Fruit fly (Drosophila melanogaster) whole organism, embryonic: ENCODE measurements around the gene Sec23.
A peak's percentile ranks its signal among the peaks of the same experiment; 100 is the strongest.

ENCODE experiments used
- ATbp ChIP-seq: fragments of 200-800 bp; sonication (Bioruptor generic); optimal IDR thresholded peaks from 2 replicates; lab custom pipeline; 2017; ENCODE audit warnings: missing biosample characterization, mild to moderate bottlenecking, missing genetic modification characterization, missing genetic modification reagents
- Adf1 ChIP-seq: fragments of 200-800 bp; sonication (Bioruptor generic); IDR thresholded peaks from 2 replicates; pipeline ENCODE4 v1.3.6; 2022; ENCODE audit warnings: missing biosample characterization, missing genetic modification characterization
- BEAF-32 ChIP-seq: fragments of 200-800 bp; sonication (Bioruptor generic); optimal IDR thresholded peaks from 3 replicates; lab custom pipeline; 2017; ENCODE audit warnings: missing biosample characterization, missing genetic modification characterization, mild to moderate bottlenecking, moderate library complexity, missing genetic modification reagents
- Bdp1 ChIP-seq: fragments of 200-800 bp; sonication (Bioruptor generic); optimal IDR thresholded peaks from 3 replicates; lab custom pipeline; 2016; ENCODE audit warnings: missing biosample characterization, missing genetic modification characterization
- BtbVII ChIP-seq: fragments of 200-800 bp; sonication (Bioruptor generic); optimal IDR thresholded peaks from 3 replicates; lab custom pipeline; 2017; ENCODE audit warnings: missing biosample characterization, mild to moderate bottlenecking, missing genetic modification characterization
- CG10147 ChIP-seq: fragments of 200-800 bp; sonication (Bioruptor generic); optimal IDR thresholded peaks from 2 replicates; lab custom pipeline; 2019; ENCODE audit warnings: missing biosample characterization, mild to moderate bottlenecking, missing genetic modification characterization, moderate library complexity
- CG10274 ChIP-seq: fragments of 200-800 bp; sonication (Bioruptor generic); optimal IDR thresholded peaks from 3 replicates; lab custom pipeline; 2017; ENCODE audit warnings: missing biosample characterization, mild to moderate bottlenecking, missing genetic modification characterization
- CG10321 ChIP-seq: fragments of 200-800 bp; sonication (Bioruptor generic); IDR thresholded peaks from 2 replicates; pipeline ENCODE4 v1.3.6; 2022; ENCODE audit warnings: missing biosample characterization, missing genetic modification characterization
- CG10366 ChIP-seq: fragments of 200-800 bp; sonication (Bioruptor generic); IDR thresholded peaks from 2 replicates; pipeline ENCODE4 v1.3.6; 2022; ENCODE audit warnings: missing biosample characterization, missing genetic modification characterization
- CG11093 ChIP-seq: fragments of 200-800 bp; sonication (Bioruptor generic); IDR thresholded peaks from 3 replicates; pipeline ENCODE4 v1.3.6; 2022; ENCODE audit warnings: missing biosample characterization, missing genetic modification characterization
- CG11398 ChIP-seq: fragments of 200-800 bp; sonication (Bioruptor generic); optimal IDR thresholded peaks from 2 replicates; lab custom pipeline; 2016; ENCODE audit warnings: missing biosample characterization, missing genetic modification characterization
- CG12299 ChIP-seq: fragments of 200-800 bp; sonication (Bioruptor generic); optimal IDR thresholded peaks from 2 replicates; lab custom pipeline; 2018; ENCODE audit warnings: missing biosample characterization, mild to moderate bottlenecking, missing genetic modification characterization
- CG17829 ChIP-seq: fragments of 200-800 bp; optimal IDR thresholded peaks from 2 replicates; lab custom pipeline; 2019; ENCODE audit warnings: missing biosample characterization, mild to moderate bottlenecking, missing genetic modification characterization, moderate library complexity
- CG17912 ChIP-seq: fragments of 200-800 bp; sonication (Bioruptor generic); optimal IDR thresholded peaks from 2 replicates; lab custom pipeline; 2018; ENCODE audit warnings: missing biosample characterization, mild to moderate bottlenecking, missing genetic modification characterization
- CG32767 ChIP-seq: fragments of 200-800 bp; sonication (Bioruptor generic); IDR thresholded peaks from 2 replicates; pipeline ENCODE4 v1.3.6; 2022; ENCODE audit warnings: missing biosample characterization, missing genetic modification characterization
- CG3281 ChIP-seq: fragments of 200-800 bp; sonication (Bioruptor generic); optimal IDR thresholded peaks from 3 replicates; lab custom pipeline; 2017; ENCODE audit warnings: missing biosample characterization, mild to moderate bottlenecking, missing genetic modification characterization
- CG7745 ChIP-seq: fragments of 200-800 bp; sonication (Bioruptor generic); optimal IDR thresholded peaks from 2 replicates; lab custom pipeline; 2018; ENCODE audit warnings: missing biosample characterization, mild to moderate bottlenecking, missing genetic modification characterization, moderate library complexity
- CG8924 ChIP-seq: fragments of 200-800 bp; optimal IDR thresholded peaks from 3 replicates; lab custom pipeline; 2019; ENCODE audit warnings: missing biosample characterization, mild to moderate bottlenecking, missing genetic modification characterization, moderate library complexity
- CG8944 ChIP-seq: fragments of 200-800 bp; sonication (Bioruptor generic); optimal IDR thresholded peaks from 3 replicates; lab custom pipeline; 2016; ENCODE audit warnings: missing biosample characterization, missing genetic modification characterization
- D19B ChIP-seq: fragments of 200-800 bp; sonication (Bioruptor generic); optimal IDR thresholded peaks from 2 replicates; lab custom pipeline; 2017; ENCODE audit warnings: missing biosample characterization, mild to moderate bottlenecking, missing genetic modification characterization
- GATAe ChIP-seq: fragments of 200-800 bp; sonication (Bioruptor generic); conservative IDR thresholded peaks from 2 replicates; pipeline ENCODE4 v1.3.6; 2022; ENCODE audit warnings: missing biosample characterization, missing genetic modification characterization
- HHEX ChIP-seq: fragments of 200-800 bp; sonication (Bioruptor generic); optimal IDR thresholded peaks from 3 replicates; lab custom pipeline; 2017; ENCODE audit warnings: missing biosample characterization, mild to moderate bottlenecking, missing genetic modification characterization, missing genetic modification reagents
- HLH4C ChIP-seq: fragments of 200-800 bp; sonication (Bioruptor generic); IDR thresholded peaks from 3 replicates; pipeline ENCODE4 v1.3.6; 2022; ENCODE audit warnings: missing biosample characterization, missing genetic modification characterization; ENCODE audit not compliant: partially characterized antibody
- HLH54F ChIP-seq: fragments of 200-800 bp; sonication (Bioruptor generic); optimal IDR thresholded peaks from 3 replicates; lab custom pipeline; 2016; ENCODE audit warnings: missing biosample characterization, missing genetic modification characterization
- Hr78 ChIP-seq, 2 experiments: fragments of 200-800 bp in 1 of 2; fragments of >200 bp in 1 of 2; sonication (Bioruptor generic) in 1 of 2; optimal IDR thresholded peaks; 2 replicates each; lab custom pipeline; 2017 to 2019; ENCODE audit warnings: missing biosample characterization in 2 of 2, missing genetic modification characterization in 2 of 2, mild to moderate bottlenecking in 1 of 2, moderate library complexity in 1 of 2
- Meics ChIP-seq: fragments of 200-800 bp; sonication (Bioruptor generic); optimal IDR thresholded peaks from 2 replicates; lab custom pipeline; 2017; ENCODE audit warnings: missing biosample characterization, mild to moderate bottlenecking, missing genetic modification characterization
- Mrtf ChIP-seq: fragments of 200-800 bp; sonication (Bioruptor generic); IDR thresholded peaks from 3 replicates; pipeline ENCODE4 v1.3.6; 2022; ENCODE audit warnings: missing biosample characterization, missing genetic modification characterization
- NC2β ChIP-seq: fragments of 200-800 bp; sonication (Bioruptor generic); optimal IDR thresholded peaks from 2 replicates; lab custom pipeline; 2016; ENCODE audit warnings: missing biosample characterization, missing genetic modification characterization
- Nf-YC ChIP-seq: fragments of 200-800 bp; optimal IDR thresholded peaks from 3 replicates; lab custom pipeline; 2019; ENCODE audit warnings: missing biosample characterization, mild to moderate bottlenecking, missing genetic modification characterization, moderate library complexity
- Spps ChIP-seq: fragments of 200-800 bp; sonication (Bioruptor generic); optimal IDR thresholded peaks from 2 replicates; lab custom pipeline; 2018; ENCODE audit warnings: missing biosample characterization, mild to moderate bottlenecking, missing genetic modification characterization
- Ssrp ChIP-seq: fragments of 200-800 bp; sonication (Bioruptor generic); optimal IDR thresholded peaks from 2 replicates; lab custom pipeline; 2018; ENCODE audit warnings: missing biosample characterization, mild to moderate bottlenecking, missing genetic modification characterization, moderate library complexity
- Xrp1 ChIP-seq: fragments of 200-800 bp; sonication (Bioruptor generic); IDR thresholded peaks from 2 replicates; pipeline ENCODE4 v1.3.6; 2022; ENCODE audit warnings: missing biosample characterization, missing genetic modification characterization
- ase ChIP-seq: fragments of 200-800 bp; sonication (Bioruptor generic); IDR thresholded peaks from 3 replicates; pipeline ENCODE4 v1.3.6; 2022; ENCODE audit warnings: missing biosample characterization, missing genetic modification characterization
- bsh ChIP-seq, 2 experiments: fragments of 200-800 bp; sonication (Bioruptor generic); optimal IDR thresholded peaks; 2 replicates each; lab custom pipeline; 2017 to 2018; ENCODE audit warnings: mild to moderate bottlenecking in 2 of 2, missing biosample characterization in 2 of 2, missing genetic modification characterization in 2 of 2, moderate library complexity in 1 of 2
- cg ChIP-seq: fragments of 200-800 bp; sonication (Bioruptor generic); optimal IDR thresholded peaks from 3 replicates; lab custom pipeline; 2019; ENCODE audit warnings: missing biosample characterization, mild to moderate bottlenecking, missing genetic modification characterization, moderate library complexity
- crol ChIP-seq: fragments of 200-800 bp; sonication (Bioruptor generic); IDR thresholded peaks from 2 replicates; pipeline ENCODE4 v1.3.6; 2022; ENCODE audit warnings: missing biosample characterization, missing genetic modification characterization
- gce ChIP-seq: fragments of 200-800 bp; sonication (Bioruptor generic); IDR thresholded peaks from 3 replicates; pipeline ENCODE4 v1.3.6; 2022; ENCODE audit warnings: missing biosample characterization, missing genetic modification characterization
- gt ChIP-seq: fragments of 200-800 bp; sonication (Bioruptor generic); IDR thresholded peaks from 2 replicates; pipeline ENCODE4 v1.3.6; 2022; ENCODE audit warnings: missing biosample characterization, missing genetic modification characterization
- her ChIP-seq: fragments of 200-800 bp; sonication (Bioruptor generic); optimal IDR thresholded peaks from 2 replicates; lab custom pipeline; 2016; ENCODE audit warnings: missing biosample characterization, missing genetic modification characterization
- kay ChIP-seq: fragments of 200-800 bp; sonication (Bioruptor generic); optimal IDR thresholded peaks from 2 replicates; lab custom pipeline; 2016; ENCODE audit warnings: missing biosample characterization, missing genetic modification characterization
- lola ChIP-seq, 3 experiments: fragments of >200 bp in 2 of 3; fragments of 200-800 bp in 1 of 3; sonication (Bioruptor generic) in 1 of 3; optimal IDR thresholded peaks; 2 replicates each; lab custom pipeline; 2017 to 2019; ENCODE audit warnings: missing biosample characterization in 3 of 3, missing genetic modification characterization in 3 of 3, mild to moderate bottlenecking in 1 of 3, moderate library complexity in 1 of 3
- lov ChIP-seq, 2 experiments: fragments of 200-800 bp in 1 of 2; fragments of >200 bp in 1 of 2; sonication (Bioruptor generic) in 1 of 2; IDR thresholded peaks in 1 of 2; optimal IDR thresholded peaks in 1 of 2; 2 replicates in 1 of 2; 3 replicates in 1 of 2; pipeline versions ENCODE4 v1.3.6 to Lab custom; 2017 to 2022; ENCODE audit warnings: missing biosample characterization in 1 of 2, missing genetic modification characterization in 1 of 2
- otp ChIP-seq: fragments of 200-800 bp; sonication (Bioruptor generic); IDR thresholded peaks from 3 replicates; pipeline ENCODE4, ENCODE4 v1.3.6; 2022; ENCODE audit warnings: missing biosample characterization, missing genetic modification characterization
- peb ChIP-seq: fragments of 200-800 bp; sonication (Bioruptor generic); IDR thresholded peaks from 2 replicates; pipeline ENCODE4 v1.3.6; 2022; ENCODE audit warnings: missing biosample characterization, missing genetic modification characterization
- pfk ChIP-seq: fragments of 200-800 bp; sonication (Bioruptor generic); optimal IDR thresholded peaks from 2 replicates; lab custom pipeline; 2018; ENCODE audit warnings: missing biosample characterization, mild to moderate bottlenecking, missing genetic modification characterization, moderate library complexity
- pita ChIP-seq: fragments of 200-800 bp; sonication (Bioruptor generic); optimal IDR thresholded peaks from 2 replicates; lab custom pipeline; 2017; ENCODE audit warnings: missing biosample characterization, mild to moderate bottlenecking, missing genetic modification characterization
- ssp ChIP-seq: fragments of 200-800 bp; sonication (Bioruptor generic); IDR thresholded peaks from 2 replicates; pipeline ENCODE4 v1.3.6; 2022; ENCODE audit warnings: missing biosample characterization, missing genetic modification characterization
- trem ChIP-seq: fragments of 200-800 bp; optimal IDR thresholded peaks from 3 replicates; lab custom pipeline; 2019; ENCODE audit warnings: missing biosample characterization, mild to moderate bottlenecking, missing genetic modification characterization, moderate library complexity
- tup ChIP-seq: fragments of 200-800 bp; sonication (Bioruptor generic); optimal IDR thresholded peaks from 2 replicates; lab custom pipeline; 2016; ENCODE audit warnings: missing biosample characterization, mild to moderate bottlenecking, missing genetic modification characterization, moderate library complexity
- yki ChIP-seq: fragments of >200 bp; optimal IDR thresholded peaks from 3 replicates; lab custom pipeline; 2018

The Sec23 gene

DNA sequence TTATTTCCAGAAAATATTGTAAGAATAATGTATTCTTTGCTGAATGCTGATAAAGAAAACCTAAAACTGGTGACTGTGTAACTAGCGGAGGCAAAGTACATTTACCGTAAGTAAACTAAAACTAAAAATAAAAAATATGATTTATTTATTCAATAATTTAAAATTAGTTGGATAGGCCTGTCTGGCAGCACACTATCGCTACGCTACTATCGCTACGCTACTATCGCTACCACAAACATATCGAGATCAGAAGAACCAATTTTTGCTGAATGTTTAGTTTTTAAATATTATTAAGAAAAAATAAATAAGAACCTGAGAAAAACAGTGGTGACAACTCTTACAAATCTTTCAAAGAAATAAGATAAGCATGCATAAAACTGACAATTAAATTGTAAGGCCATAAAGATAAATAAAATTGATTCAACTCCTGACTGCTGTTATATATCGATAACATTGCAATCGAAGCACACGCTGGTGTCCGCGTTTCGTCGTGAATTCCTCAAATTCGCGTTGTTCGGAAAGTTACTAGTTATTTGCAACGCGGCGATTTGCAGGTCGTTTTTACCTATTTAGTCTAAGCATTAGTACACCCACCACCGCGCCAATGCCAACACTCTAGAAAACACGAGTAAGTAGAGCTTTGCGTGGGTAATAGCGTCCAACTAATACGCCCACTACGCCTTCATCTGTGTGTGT lies 11.5 kb downstream of the Sec23 start, which contains the start of gene Wdr33 (continued):
- TF ChIP-seq Spps (tag; lab: Kevin White, UChicago) (no peak), gce (GFP tag; lab: Robert Waterston, UW) (no peak), lov (optimal IDR thresholded peaks at IDR 0.05; lab: Kevin White, UChicago) (no peak), lov (GFP tag; IDR thresholded peaks at IDR 0.05; lab: Robert Waterston, UW) (no peak), trem (tag; lab: Kevin White, UChicago) (peak; percentile 15), Mrtf (GFP tag; lab: Robert Waterston, UW) (no peak), HHEX (GFP tag; lab: Kevin White, UChicago) (no peak), Meics (peak; percentile 34), ATbp (GFP tag; lab: Kevin White, UChicago) (no peak), kay (no peak), yki (lab: Kevin White, UChicago) (no peak), gt (no peak), Adf1 (GFP tag; lab: Robert Waterston, UW) (no peak), GATAe (GFP tag; lab: Robert Waterston, UW) (no peak), CG8924 (tag; lab: Kevin White, UChicago) (peak; percentile 36), CG32767 (GFP tag; lab: Robert Waterston, UW) (no peak), Bdp1 (no peak), HLH4C (peak; percentile 84), CG7745 (tag; lab: Kevin White, UChicago) (no peak), BEAF-32 (GFP tag; lab: Kevin White, UChicago) (peak; percentile 82), CG10147 (GFP tag; lab: Kevin White, UChicago) (no peak), tup (GFP tag; lab: Kevin White, UChicago) (no peak), bsh (GFP tag; optimal IDR thresholded peaks at IDR 0.05; lab: Kevin White, UChicago) (no peak), lola (GFP tag; optimal IDR thresholded peaks at IDR 0.05; lab: Kevin White, UChicago) (peak in 1 of 3 experiments; percentile 56), peb (GFP tag; lab: Robert Waterston, UW) (no peak), CG3281 (GFP tag; lab: Kevin White, UChicago) (no peak), otp (GFP tag; lab: Robert Waterston, UW) (no peak), Hr78 (GFP tag; optimal IDR thresholded peaks at IDR 0.05; lab: Kevin White, UChicago) (no peak), CG10274 (no peak), CG11398 (GFP tag; lab: Kevin White, UChicago) (no peak), cg (GFP tag; lab: Kevin White, UChicago) (peak; percentile 64), BtbVII (peak; percentile 27), CG11093 (GFP tag; lab: Robert Waterston, UW) (no peak), ssp (GFP tag; lab: Robert Waterston, UW) (no peak), Ssrp (peak; percentile 54), crol (no peak), CG12299 (tag; lab: Kevin White, UChicago) (no peak), Nf-YC (tag; lab: Kevin White, UChicago) (peak; percentile 31), NC2β (GFP tag; lab: Kevin White, UChicago) (no peak), HLH54F (GFP tag; lab: Kevin White, UChicago) (no peak), pfk (GFP tag; lab: Kevin White, UChicago) (no peak), CG17829 (tag; lab: Kevin White, UChicago) (peak; percentile 18), CG8944 (GFP tag; lab: Kevin White, UChicago) (no peak), CG10321 (no peak), ase (GFP tag; lab: Robert Waterston, UW) (no peak; the same call in 2 of the 3 replicates), CG17912 (GFP tag; lab: Kevin White, UChicago) (no peak), D19B (GFP tag; lab: Kevin White, UChicago) (no peak), Xrp1 (GFP tag; lab: Robert Waterston, UW) (no peak), pita (GFP tag; lab: Kevin White, UChicago) (no peak), CG10366 (GFP tag; lab: Robert Waterston, UW) (peak; percentile 38; the same call in 1 of the 2 replicates), her (peak; percentile 1)
